Fruit fly (Drosophila melanogaster): ENCODE data around the gene Grx3.
A peak's percentile ranks its signal among the peaks of the same experiment; 100 is the strongest.

Gene Grx3

dm6 chr2L:13368940-13369339 is 2.7 kb downstream of the Grx3 start, which contains the start of gene CG31855 (continued):
- TF ChIP-seq CG3163 (GFP tag; optimal IDR thresholded peaks at IDR 0.05), result peak; percentile 19
- TF ChIP-seq CG3726 (GFP tag; IDR thresholded peaks at IDR 0.05), result peak; percentile 52; the same call in 1 of the 3 replicates
- no peak for TF ChIP-seq Stat92E (GFP tag; optimal IDR thresholded peaks at IDR 0.05)
- TF ChIP-seq Blimp-1 (GFP tag; optimal IDR thresholded peaks at IDR 0.05), result peak; percentile 71
- TF ChIP-seq mam (GFP tag; optimal IDR thresholded peaks at IDR 0.05), result peak; percentile 83
- TF ChIP-seq dan (GFP tag; IDR thresholded peaks at IDR 0.05), result no peak
- TF ChIP-seq CG6765 (GFP tag; optimal IDR thresholded peaks at IDR 0.05), result peak; percentile 84
- TF ChIP-seq CG17359 (tag; optimal IDR thresholded peaks at IDR 0.05), result peak; percentile 86
- 0 out of 3 replicates have a peak, but pooled peaks have one; percentile 25 for TF ChIP-seq Optix (GFP tag; IDR thresholded peaks at IDR 0.05)
- peak; percentile 22 for TF ChIP-seq CG3838 (GFP tag; optimal IDR thresholded peaks at IDR 0.05)
- TF ChIP-seq CG4730 (GFP tag; IDR thresholded peaks at IDR 0.05), result peak; percentile 77
- peak; percentile 54; the same call in 2 of the 3 replicates for TF ChIP-seq Mrtf (GFP tag; IDR thresholded peaks at IDR 0.05)
- peak; percentile 88 for TF ChIP-seq tin (GFP tag; optimal IDR thresholded peaks at IDR 0.05)
- no peak; the same call in 1 of the 2 replicates for TF ChIP-seq wor (GFP tag; IDR thresholded peaks at IDR 0.05)
- no peak for TF ChIP-seq CG7745 (tag; optimal IDR thresholded peaks at IDR 0.05)
- peak; percentile 89 for TF ChIP-seq Aef1 (GFP tag; IDR thresholded peaks at IDR 0.05)
- TF ChIP-seq amos (GFP tag; IDR thresholded peaks at IDR 0.05; ENCODE audit: partially characterized antibody), result no peak; the same call in 1 of the 2 replicates
- peak; percentile 67 for TF ChIP-seq odd (GFP tag; optimal IDR thresholded peaks at IDR 0.05)
- peak; percentile 43 for TF ChIP-seq Spps (tag; optimal IDR thresholded peaks at IDR 0.05)
- TF ChIP-seq CG11093 (GFP tag; IDR thresholded peaks at IDR 0.05), result peak; percentile 65; the same call in 1 of the 3 replicates
- TF ChIP-seq Poxn (GFP tag; IDR thresholded peaks at IDR 0.05), result peak; percentile 41; the same call in 1 of the 2 replicates
- peak; percentile 78 for TF ChIP-seq CoRest (tag; optimal IDR thresholded peaks at IDR 0.05)
- peak; percentile 68 for TF ChIP-seq CG1603 (tag; optimal IDR thresholded peaks at IDR 0.05)
- peak; percentile 64 for TF ChIP-seq CG14667 (GFP tag; IDR thresholded peaks at IDR 0.05)
- TF ChIP-seq CG17912 (GFP tag; optimal IDR thresholded peaks at IDR 0.05), result peak; percentile 69
- no peak for TF ChIP-seq CG1792 (GFP tag; optimal IDR thresholded peaks at IDR 0.05)
- peak; percentile 67 for TF ChIP-seq CG14050 (GFP tag; IDR thresholded peaks at IDR 0.05)
- TF ChIP-seq Ada2b (GFP tag; IDR thresholded peaks at IDR 0.05), result peak; percentile 74
- peak; percentile 17 for TF ChIP-seq da (GFP tag; optimal IDR thresholded peaks at IDR 0.05)
- peak; percentile 68 for TF ChIP-seq ewg (GFP tag; optimal IDR thresholded peaks at IDR 0.05)
- peak; percentile 44 for TF ChIP-seq CG7928 (GFP tag; optimal IDR thresholded peaks at IDR 0.05)
- peak; percentile 81 for TF ChIP-seq CG1647 (GFP tag; optimal IDR thresholded peaks at IDR 0.05)
- TF ChIP-seq CG42726 (GFP tag; IDR thresholded peaks at IDR 0.05; ENCODE audit: partially characterized antibody), result no peak
- no peak for TF ChIP-seq yki (optimal IDR thresholded peaks at IDR 0.05)
- TF ChIP-seq CG12769 (tag; optimal IDR thresholded peaks at IDR 0.05), result no peak
- TF ChIP-seq CG4820 (GFP tag; optimal IDR thresholded peaks at IDR 0.05), result peak; percentile 59
- TF ChIP-seq trh (GFP tag; optimal IDR thresholded peaks at IDR 0.05), result peak; percentile 39
- TF ChIP-seq CG4707 (GFP tag; optimal IDR thresholded peaks at IDR 0.05), result peak; percentile 91
- TF ChIP-seq ase (GFP tag; IDR thresholded peaks at IDR 0.05), result peak; percentile 86
- peak; percentile 49 for TF ChIP-seq CG8281 (tag; optimal IDR thresholded peaks at IDR 0.05)
- peak; percentile 12 to 76 for TF ChIP-seq bsh (GFP tag; optimal IDR thresholded peaks at IDR 0.05)
- TF ChIP-seq CG5180 (GFP tag; optimal IDR thresholded peaks at IDR 0.05), result peak; percentile 35
- peak; percentile 49 for TF ChIP-seq CG3065 (GFP tag; optimal IDR thresholded peaks at IDR 0.05)
